Fruit fly (Drosophila melanogaster): ENCODE data around the gene CG34417.

CG34417 gene

dm6 chrX:6540215-6540821 lies at the start of gene CG34417:
Gene CG34417 (plus strand): TSS chrX:6540771.
- TF ChIP-seq EcR (GFP tag; optimal IDR thresholded peaks at IDR 0.05) (no peak), pan (optimal IDR thresholded peaks at IDR 0.05) (no peak), usp (GFP tag; optimal IDR thresholded peaks at IDR 0.05) (no peak), CG8478 (optimal IDR thresholded peaks at IDR 0.05) (no peak), Dll (optimal IDR thresholded peaks at IDR 0.05) (no peak), psq (optimal IDR thresholded peaks at IDR 0.05) (no peak)

dm6 chrX:6513193-6513592 lies 27.4 kb upstream of the CG34417 start:
- TF ChIP-seq CG8478 (optimal IDR thresholded peaks at IDR 0.05), result no peak
- TF ChIP-seq Dll (optimal IDR thresholded peaks at IDR 0.05), result no peak
- TF ChIP-seq psq (optimal IDR thresholded peaks at IDR 0.05), result no peak
- TF ChIP-seq EcR (GFP tag; optimal IDR thresholded peaks at IDR 0.05), result no peak
- no peak for TF ChIP-seq usp (GFP tag; optimal IDR thresholded peaks at IDR 0.05)

dm6 chrX:6524217-6524616 lies 16.4 kb upstream of the CG34417 start, which contains the start of the genes CG42340 and CG3918:
Gene CG42340 (minus strand): TSS chrX:6524323.
Gene CG3918 (plus strand): TSS chrX:6524464.
- no peak for TF ChIP-seq CG8478 (optimal IDR thresholded peaks at IDR 0.05)
- no peak for TF ChIP-seq usp (GFP tag; optimal IDR thresholded peaks at IDR 0.05)
- TF ChIP-seq pan (optimal IDR thresholded peaks at IDR 0.05), result no peak

- no peak for TF ChIP-seq pan (optimal IDR thresholded peaks at IDR 0.05)
- no peak for TF ChIP-seq usp (GFP tag; optimal IDR thresholded peaks at IDR 0.05)
- TF ChIP-seq psq (optimal IDR thresholded peaks at IDR 0.05), result no peak
- TF ChIP-seq EcR (GFP tag; optimal IDR thresholded peaks at IDR 0.05), result no peak
- TF ChIP-seq CG8478 (optimal IDR thresholded peaks at IDR 0.05), result no peak
- TF ChIP-seq Dll (optimal IDR thresholded peaks at IDR 0.05), result no peak
Observed at dm6 chrX:6527680-6528079, 12.9 kb upstream of the CG34417 start, which contains the start of gene CG3342. Gene CG3342 (minus strand): TSS chrX:6527888.

dm6 chrX:6528508-6528998 lies 12.0 kb upstream of the CG34417 start, which contains the start of gene Agxt:
Gene Agxt (plus strand): TSS chrX:6528948.
- TF ChIP-seq usp (GFP tag; optimal IDR thresholded peaks at IDR 0.05) (no peak), psq (optimal IDR thresholded peaks at IDR 0.05) (no peak), Dll (optimal IDR thresholded peaks at IDR 0.05) (no peak), EcR (GFP tag; optimal IDR thresholded peaks at IDR 0.05) (no peak), pan (optimal IDR thresholded peaks at IDR 0.05) (no peak), CG8478 (optimal IDR thresholded peaks at IDR 0.05) (no peak)

dm6 chrX:6529179-6529766 lies 11.3 kb upstream of the CG34417 start:
- TF ChIP-seq usp (GFP tag; optimal IDR thresholded peaks at IDR 0.05), result no peak
- no peak for TF ChIP-seq EcR (GFP tag; optimal IDR thresholded peaks at IDR 0.05)
- TF ChIP-seq psq (optimal IDR thresholded peaks at IDR 0.05), result no peak
- no peak for TF ChIP-seq CG8478 (optimal IDR thresholded peaks at IDR 0.05)
- no peak for TF ChIP-seq pan (optimal IDR thresholded peaks at IDR 0.05)

- no peak for TF ChIP-seq psq (optimal IDR thresholded peaks at IDR 0.05)
- TF ChIP-seq usp (GFP tag; optimal IDR thresholded peaks at IDR 0.05), result no peak
- TF ChIP-seq pan (optimal IDR thresholded peaks at IDR 0.05), result no peak
- no peak for TF ChIP-seq CG8478 (optimal IDR thresholded peaks at IDR 0.05)
- TF ChIP-seq EcR (GFP tag; optimal IDR thresholded peaks at IDR 0.05), result no peak
- no peak for TF ChIP-seq Dll (optimal IDR thresholded peaks at IDR 0.05)
Observed at dm6 chrX:6533101-6533636, 7.4 kb upstream of the CG34417 start, which contains the start of gene RpL7A. Gene RpL7A (minus strand): TSS chrX:6533348.

dm6 chrX:6533836-6534357 lies 6.7 kb upstream of the CG34417 start, which contains the start of gene dx:
Gene dx (plus strand): TSS chrX:6533999.
- no peak for TF ChIP-seq psq (optimal IDR thresholded peaks at IDR 0.05)
- TF ChIP-seq Dll (optimal IDR thresholded peaks at IDR 0.05), result peak; percentile 29
- TF ChIP-seq usp (GFP tag; optimal IDR thresholded peaks at IDR 0.05), result no peak
- TF ChIP-seq EcR (GFP tag; optimal IDR thresholded peaks at IDR 0.05), result no peak
- TF ChIP-seq CG8478 (optimal IDR thresholded peaks at IDR 0.05), result peak; percentile 53
- no peak for TF ChIP-seq pan (optimal IDR thresholded peaks at IDR 0.05)

- TF ChIP-seq usp (GFP tag; optimal IDR thresholded peaks at IDR 0.05) (no peak), pan (optimal IDR thresholded peaks at IDR 0.05) (no peak), CG8478 (optimal IDR thresholded peaks at IDR 0.05) (no peak)
Observed at dm6 chrX:6541277-6541676, 706 bp downstream of the CG34417 start.

- no peak for TF ChIP-seq usp (GFP tag; optimal IDR thresholded peaks at IDR 0.05)
- no peak for TF ChIP-seq pan (optimal IDR thresholded peaks at IDR 0.05)
- no peak for TF ChIP-seq CG8478 (optimal IDR thresholded peaks at IDR 0.05)
Observed at dm6 chrX:6542331-6542730, 1.8 kb downstream of the CG34417 start.

- TF ChIP-seq usp (GFP tag; optimal IDR thresholded peaks at IDR 0.05) (no peak), pan (optimal IDR thresholded peaks at IDR 0.05) (no peak), CG8478 (optimal IDR thresholded peaks at IDR 0.05) (no peak), EcR (GFP tag; optimal IDR thresholded peaks at IDR 0.05) (no peak), psq (optimal IDR thresholded peaks at IDR 0.05) (no peak), Dll (optimal IDR thresholded peaks at IDR 0.05) (no peak)
Observed at dm6 chrX:6543569-6544173, 3.1 kb downstream of the CG34417 start.

- TF ChIP-seq EcR (GFP tag; optimal IDR thresholded peaks at IDR 0.05), result no peak
- no peak for TF ChIP-seq psq (optimal IDR thresholded peaks at IDR 0.05)
- no peak for TF ChIP-seq usp (GFP tag; optimal IDR thresholded peaks at IDR 0.05)
- no peak for TF ChIP-seq pan (optimal IDR thresholded peaks at IDR 0.05)
- no peak for TF ChIP-seq Dll (optimal IDR thresholded peaks at IDR 0.05)
- no peak for TF ChIP-seq CG8478 (optimal IDR thresholded peaks at IDR 0.05)
Observed at dm6 chrX:6545862-6546270, 5.3 kb downstream of the CG34417 start.
